Worm (Caenorhabditis elegans): ENCODE results near the gene fkh-3.
A peak's percentile ranks its signal among the peaks of the same experiment; 100 is the strongest.

The fkh-3 gene

ce11 chrX:13396550-13397023, 26.7 kb downstream of the fkh-3 start, which contains the start of gene F02C12.3 (continued):
- TF ChIP-seq cey-2 (tag; optimal IDR thresholded peaks at IDR 0.05; ENCODE audit: borderline replicate concordance, insufficient read depth) (no peak), snpc-1.2 (GFP tag; IDR thresholded peaks at IDR 0.05) (no peak), ceh-44 (GFP tag; IDR thresholded peaks at IDR 0.05) (no peak), F26F4.8 (GFP tag; conservative IDR thresholded peaks at IDR 0.05) (no peak), dmd-9 (GFP tag; IDR thresholded peaks at IDR 0.05) (no peak), ztf-7 (tag; optimal IDR thresholded peaks at IDR 0.05) (peak; percentile 20), mep-1 (tag; optimal IDR thresholded peaks at IDR 0.05) (peak; percentile 61), mxl-3 (GFP tag; optimal IDR thresholded peaks at IDR 0.05) (no peak), nhr-25 (tag; optimal IDR thresholded peaks at IDR 0.05; ENCODE audit: borderline replicate concordance, insufficient read depth) (peak; percentile 15), R02D3.7 (tag; optimal IDR thresholded peaks at IDR 0.05) (peak; percentile 51), F44E2.7 (GFP tag; IDR thresholded peaks at IDR 0.05) (no peak), aha-1 (tag) (no peak), spr-3 (GFP tag; optimal IDR thresholded peaks at IDR 0.05) (no peak), T26A8.4 (GFP tag; IDR thresholded peaks at IDR 0.05) (no peak; the same call in 1 of the 2 replicates), nhr-6 (tag; optimal IDR thresholded peaks at IDR 0.05) (peak; percentile 68), nhr-11 (tag; optimal IDR thresholded peaks at IDR 0.05) (peak; percentile 20), unc-39 (tag; optimal IDR thresholded peaks at IDR 0.05) (no peak), fkh-10 (GFP tag; optimal IDR thresholded peaks at IDR 0.05) (peak; percentile 2), lsy-2 (tag; optimal IDR thresholded peaks at IDR 0.05) (peak in 1 of 2 experiments; percentile 85), ceh-28 (tag; optimal IDR thresholded peaks at IDR 0.05) (no peak), skn-1 (tag; optimal IDR thresholded peaks at IDR 0.05) (no peak), T20F7.1 (GFP tag; optimal IDR thresholded peaks at IDR 0.05) (peak; percentile 100), mdt-29 (GFP tag; IDR thresholded peaks at IDR 0.05) (no peak), Y48G9A.11 (GFP tag; IDR thresholded peaks at IDR 0.05) (no peak), ceh-32 (tag; optimal IDR thresholded peaks at IDR 0.05; ENCODE audit: poor library complexity) (no peak), ctbp-1 (GFP tag; IDR thresholded peaks at IDR 0.05) (0 out of 2 replicates have a peak, but pooled peaks have one; percentile 35), F37D6.2 (tag; optimal IDR thresholded peaks at IDR 0.05) (peak; percentile 32), F10B5.3 (tag; optimal IDR thresholded peaks at IDR 0.05) (no peak), snpc-4 (tag; optimal IDR thresholded peaks at IDR 0.05) (no peak), mes-2 (tag; optimal IDR thresholded peaks at IDR 0.05; ENCODE audit: poor library complexity, severe bottlenecking) (peak; percentile 82), aly-2 (tag; optimal IDR thresholded peaks at IDR 0.05) (no peak), attf-4 (tag; optimal IDR thresholded peaks at IDR 0.05) (no peak), nhr-10 (tag; optimal IDR thresholded peaks at IDR 0.05) (no peak), nhr-42 (GFP tag; IDR thresholded peaks at IDR 0.05) (no peak), nhr-41 (GFP tag; IDR thresholded peaks at IDR 0.05) (no peak), madf-9 (GFP tag; conservative IDR thresholded peaks at IDR 0.05) (no peak), jun-1 (tag; optimal IDR thresholded peaks at IDR 0.05) (no peak), unc-130 (GFP tag; optimal IDR thresholded peaks at IDR 0.05) (no peak), dmd-6 (GFP tag; IDR thresholded peaks at IDR 0.05) (peak; percentile 63), zip-11 (GFP tag; IDR thresholded peaks at IDR 0.05) (no peak), lin-1 (GFP tag; IDR thresholded peaks at IDR 0.05) (no peak), zfp-2 (tag; optimal IDR thresholded peaks at IDR 0.05) (no peak), nhr-102 (tag; optimal IDR thresholded peaks at IDR 0.05) (peak; percentile 75), lin-29 (GFP tag; IDR thresholded peaks at IDR 0.05) (no peak), hlh-11 (tag; optimal IDR thresholded peaks at IDR 0.05) (peak; percentile 73), pqm-1 (tag; optimal IDR thresholded peaks at IDR 0.05) (no peak), lim-7 (GFP tag; IDR thresholded peaks at IDR 0.05) (no peak), F49E8.2 (tag; optimal IDR thresholded peaks at IDR 0.05; ENCODE audit: borderline replicate concordance) (no peak), daf-16 (GFP tag; optimal IDR thresholded peaks at IDR 0.05) (peak in 1 of 2 experiments; percentile 70), daf-16 (tag; optimal IDR thresholded peaks at IDR 0.05) (peak; percentile 74), hif-1 (tag; optimal IDR thresholded peaks at IDR 0.05) (peak in 1 of 2 experiments; percentile 14), mxl-2 (GFP tag; conservative IDR thresholded peaks at IDR 0.05) (no peak)

All from whole organism, L4 larva.